Worm (Caenorhabditis elegans) whole organism, L4 larva: ENCODE measurements around the gene mmaa-1.

ENCODE experiments used
- D1046.2 ChIP-seq: fragments of 200-800 bp; sonication (Bioruptor generic); IDR thresholded peaks from 2 replicates; pipeline ENCODE4 v1.3.6; 2022; ENCODE audit warnings: missing genetic modification characterization, missing compliant biosample characterization
- F49E8.2 ChIP-seq: sonication (generic microtip); optimal IDR thresholded peaks from 2 replicates; lab custom pipeline; 2016; ENCODE audit warnings: missing compliant biosample characterization, mild to moderate bottlenecking, missing genetic modification characterization, borderline replicate concordance
- T20F7.1 ChIP-seq: fragments of 200-800 bp; sonication (Bioruptor generic); optimal IDR thresholded peaks from 2 replicates; lab custom pipeline; 2018; ENCODE audit warnings: mild to moderate bottlenecking, missing genetic modification characterization, missing compliant biosample characterization
- T26A8.4 ChIP-seq: fragments of 200-800 bp; sonication (Bioruptor generic); IDR thresholded peaks from 2 replicates; pipeline ENCODE4 v1.3.6; 2022; ENCODE audit warnings: missing genetic modification characterization, missing compliant biosample characterization
- Y105C5A.15 ChIP-seq: fragments of 200-800 bp; sonication (Bioruptor generic); IDR thresholded peaks from 2 replicates; pipeline ENCODE4 v1.3.6; 2022; ENCODE audit warnings: missing genetic modification characterization, missing compliant biosample characterization
- aha-1 ChIP-seq: fragments of 150-350 bp; peaks from one replicate; lab custom pipeline; 2014; ENCODE audit warnings: missing biosample characterization, missing genetic modification characterization
- ama-1 ChIP-seq: fragments of 150-350 bp; optimal IDR thresholded peaks from 2 replicates; lab custom pipeline; 2014; ENCODE audit warnings: inconsistent platforms, mixed read lengths
- ceh-20 ChIP-seq: fragments of 200-800 bp; sonication (Bioruptor generic); IDR thresholded peaks from 2 replicates; pipeline ENCODE4 v1.3.6; 2022; ENCODE audit warnings: missing genetic modification reagents, missing genetic modification characterization, missing compliant biosample characterization
- ceh-82 ChIP-seq: sonication (generic microtip); optimal IDR thresholded peaks from 2 replicates; lab custom pipeline; 2017; ENCODE audit warnings: missing biosample characterization, missing genetic modification characterization
- ces-1 ChIP-seq: fragments of 150-350 bp; sonication (generic microtip); optimal IDR thresholded peaks from 4 replicates; lab custom pipeline; 2014; ENCODE audit warnings: missing biosample characterization, missing genetic modification reagents, missing genetic modification characterization
- daf-16 ChIP-seq, 3 experiments: sonication (generic microtip); optimal IDR thresholded peaks; 2 replicates each; lab custom pipeline; 2016 to 2017; ENCODE audit warnings: missing genetic modification characterization in 3 of 3, missing genetic modification reagents in 3 of 3, mild to moderate bottlenecking in 2 of 3, missing compliant biosample characterization in 2 of 3, missing biosample characterization in 1 of 3, moderate library complexity in 1 of 3
- dpl-1 ChIP-seq: fragments of 150-350 bp; optimal IDR thresholded peaks from 2 replicates; lab custom pipeline; 2014; ENCODE audit warnings: missing biosample characterization, missing genetic modification reagents, missing genetic modification characterization
- duxl-1 ChIP-seq: sonication (generic microtip); optimal IDR thresholded peaks from 2 replicates; lab custom pipeline; 2016; ENCODE audit warnings: mild to moderate bottlenecking, missing genetic modification characterization, moderate library complexity, missing compliant biosample characterization; ENCODE audit not compliant: poor library complexity
- egl-43 ChIP-seq: fragments of 200-800 bp; sonication (Bioruptor generic); IDR thresholded peaks from 2 replicates; pipeline ENCODE4 v1.3.6; 2022; ENCODE audit warnings: missing genetic modification reagents, missing genetic modification characterization, missing compliant biosample characterization
- fkh-10 ChIP-seq: fragments of 150-350 bp; optimal IDR thresholded peaks from 2 replicates; lab custom pipeline; 2014; ENCODE audit warnings: missing biosample characterization, missing genetic modification reagents, missing genetic modification characterization
- fos-1 ChIP-seq: fragments of 150-350 bp; optimal IDR thresholded peaks from 2 replicates; lab custom pipeline; 2014; ENCODE audit warnings: missing biosample characterization, missing genetic modification characterization
- hif-1 ChIP-seq, 2 experiments: sonication (generic microtip); optimal IDR thresholded peaks; 2 replicates each; lab custom pipeline; 2016 to 2017; ENCODE audit warnings: missing compliant biosample characterization in 2 of 2, missing genetic modification characterization in 2 of 2, missing genetic modification reagents in 2 of 2, missing genotype in 2 of 2, mild to moderate bottlenecking in 1 of 2
- hlh-30 ChIP-seq: sonication (generic microtip); optimal IDR thresholded peaks from 2 replicates; lab custom pipeline; 2017; ENCODE audit warnings: antibody characterized with exemption, mild to moderate bottlenecking, missing genetic modification characterization, missing compliant biosample characterization; ENCODE audit not compliant: insufficient read depth
- hmg-1.1 ChIP-seq: fragments of 200-800 bp; sonication (Bioruptor generic); IDR thresholded peaks from 2 replicates; pipeline ENCODE4 v1.3.6; 2022; ENCODE audit warnings: missing genetic modification reagents, missing genetic modification characterization, missing compliant biosample characterization
- lin-1 ChIP-seq: fragments of 200-800 bp; sonication (Bioruptor generic); IDR thresholded peaks from 2 replicates; pipeline ENCODE4 v1.3.6; 2022; ENCODE audit warnings: missing genetic modification reagents, missing genetic modification characterization, missing compliant biosample characterization
- lin-13 ChIP-seq: fragments of 150-350 bp; optimal IDR thresholded peaks from 2 replicates; lab custom pipeline; 2014; ENCODE audit warnings: missing biosample characterization, missing genetic modification reagents, missing genetic modification characterization
- lin-15B ChIP-seq: fragments of 150-350 bp; sonication (generic microtip); optimal IDR thresholded peaks from 3 replicates; lab custom pipeline; 2014; ENCODE audit warnings: missing biosample characterization, missing genetic modification characterization
- lin-38 ChIP-seq: fragments of 200-800 bp; sonication (Bioruptor generic); IDR thresholded peaks from 2 replicates; pipeline ENCODE4 v1.3.6; 2022; ENCODE audit warnings: missing genetic modification reagents, missing genetic modification characterization, missing compliant biosample characterization
- lsy-2 ChIP-seq, 2 experiments: fragments of 150-350 bp in 1 of 2; sonication (generic microtip) in 1 of 2; optimal IDR thresholded peaks; 2 replicates each; lab custom pipeline; 2014 to 2017; ENCODE audit warnings: missing biosample characterization in 2 of 2, missing genetic modification characterization in 2 of 2
- mdl-1 ChIP-seq, 2 experiments: fragments of 150-350 bp in 1 of 2; sonication (generic microtip) in 1 of 2; optimal IDR thresholded peaks; 2 replicates each; lab custom pipeline; 2014 to 2017; ENCODE audit warnings: missing biosample characterization in 2 of 2, missing genetic modification characterization in 2 of 2
- mdt-29 ChIP-seq: fragments of 200-800 bp; sonication (Bioruptor generic); IDR thresholded peaks from 2 replicates; pipeline ENCODE4 v1.3.6; 2022; ENCODE audit warnings: missing genetic modification reagents, missing genetic modification characterization, missing compliant biosample characterization
- mep-1 ChIP-seq: fragments of 150-350 bp; sonication (generic microtip); optimal IDR thresholded peaks from 3 replicates; lab custom pipeline; 2014; ENCODE audit warnings: missing biosample characterization, missing genetic modification characterization
- mes-2 ChIP-seq: sonication (generic microtip); optimal IDR thresholded peaks from 2 replicates; lab custom pipeline; 2016; ENCODE audit warnings: missing genotype, mild to moderate bottlenecking, missing genetic modification characterization, missing compliant biosample characterization; ENCODE audit not compliant: poor library complexity, severe bottlenecking
- mxl-3 ChIP-seq: fragments of 200-800 bp; sonication (Bioruptor generic); optimal IDR thresholded peaks from 2 replicates; lab custom pipeline; 2018; ENCODE audit warnings: mild to moderate bottlenecking, missing genetic modification characterization, missing compliant biosample characterization
- nhr-10 ChIP-seq: fragments of 150-350 bp; optimal IDR thresholded peaks from 2 replicates; lab custom pipeline; 2014; ENCODE audit warnings: missing biosample characterization, missing genetic modification characterization
- nhr-11 ChIP-seq: fragments of 150-350 bp; optimal IDR thresholded peaks from 2 replicates; lab custom pipeline; 2014; ENCODE audit warnings: missing biosample characterization, missing genetic modification characterization
- nhr-42 ChIP-seq: fragments of 200-800 bp; sonication (Bioruptor generic); IDR thresholded peaks from 2 replicates; pipeline ENCODE4 v1.3.6; 2022; ENCODE audit warnings: missing genetic modification characterization, missing compliant biosample characterization
- nhr-48 ChIP-seq: sonication (generic microtip); optimal IDR thresholded peaks from 2 replicates; lab custom pipeline; 2016; ENCODE audit warnings: mild to moderate bottlenecking, missing genetic modification characterization, missing compliant biosample characterization
- nhr-76 ChIP-seq: fragments of 150-350 bp; optimal IDR thresholded peaks from 2 replicates; lab custom pipeline; 2014; ENCODE audit warnings: missing biosample characterization, missing genetic modification characterization
- nhr-77 ChIP-seq: fragments of 150-350 bp; optimal IDR thresholded peaks from 2 replicates; lab custom pipeline; 2014; ENCODE audit warnings: missing biosample characterization, missing genetic modification characterization
- pha-4 ChIP-seq, 2 experiments: fragments of 150-350 bp in 1 of 2; fragments of 200-800 bp in 1 of 2; sonication (Bioruptor generic) in 1 of 2; IDR thresholded peaks in 1 of 2; optimal IDR thresholded peaks in 1 of 2; 2 replicates each; pipeline versions ENCODE4 v1.3.6 to Lab custom; 2014 to 2022; ENCODE audit warnings: missing genetic modification characterization in 2 of 2, missing genetic modification reagents in 2 of 2, missing biosample characterization in 1 of 2, missing compliant biosample characterization in 1 of 2
- pqm-1 ChIP-seq: sonication (generic microtip); optimal IDR thresholded peaks from 2 replicates; lab custom pipeline; 2017; ENCODE audit warnings: missing biosample characterization, missing genetic modification characterization
- rbr-2 ChIP-seq: sonication (generic microtip); optimal IDR thresholded peaks from 2 replicates; lab custom pipeline; 2016; ENCODE audit warnings: missing genotype, missing genetic modification characterization, missing compliant biosample characterization
- skn-1 ChIP-seq: fragments of 150-350 bp; optimal IDR thresholded peaks from 2 replicates; lab custom pipeline; 2014; ENCODE audit warnings: missing biosample characterization, missing genetic modification characterization
- spr-3 ChIP-seq: fragments of 200-800 bp; sonication (Bioruptor generic); optimal IDR thresholded peaks from 2 replicates; lab custom pipeline; 2018; ENCODE audit warnings: mild to moderate bottlenecking, missing genetic modification characterization, missing compliant biosample characterization
- tag-97 ChIP-seq: fragments of 200-800 bp; sonication (Bioruptor generic); IDR thresholded peaks from 2 replicates; pipeline ENCODE4 v1.3.6; 2022; ENCODE audit warnings: missing genetic modification characterization, missing compliant biosample characterization
- tra-1 ChIP-seq: fragments of 200-800 bp; sonication (Bioruptor generic); IDR thresholded peaks from 2 replicates; pipeline ENCODE4 v1.3.6; 2022; ENCODE audit warnings: missing genetic modification reagents, missing genetic modification characterization, missing compliant biosample characterization
- unc-130 ChIP-seq: sonication (generic microtip); optimal IDR thresholded peaks from 2 replicates; lab custom pipeline; 2016; ENCODE audit warnings: missing genetic modification reagents, missing genetic modification characterization, missing compliant biosample characterization
- vab-7 ChIP-seq: fragments of 200-800 bp; sonication (Bioruptor generic); IDR thresholded peaks from 2 replicates; pipeline ENCODE4 v1.3.6; 2022; ENCODE audit warnings: missing genetic modification reagents, missing genetic modification characterization, missing compliant biosample characterization
- ztf-11 ChIP-seq: fragments of 150-350 bp; optimal IDR thresholded peaks from 2 replicates; lab custom pipeline; 2014; ENCODE audit warnings: missing biosample characterization, missing genetic modification characterization

mmaa-1 gene

DNA sequence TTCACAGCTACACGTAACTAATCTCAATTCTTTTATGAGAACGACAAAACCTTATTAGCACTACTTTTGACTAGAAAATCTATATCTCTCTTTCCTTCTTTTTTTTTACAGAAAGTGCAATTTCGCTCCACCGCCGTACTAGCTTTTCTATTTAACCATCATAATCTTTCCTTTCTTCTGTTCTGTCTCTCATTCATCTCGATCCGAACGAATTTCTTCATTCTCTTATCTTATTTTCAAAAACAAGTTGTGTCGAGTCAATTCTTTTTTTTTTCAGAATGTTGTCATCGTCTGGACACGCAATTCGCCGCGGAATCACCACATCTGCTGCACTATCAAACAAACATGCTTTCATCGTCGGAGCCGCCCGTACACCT, 27.4 kb downstream of the mmaa-1 start, which contains the start of gene kat-1:
Gene kat-1 (plus strand): TSS at position 278 of the 377 bp plus-strand sequence.
- TF ChIP-seq spr-3 (GFP tag; lab: Kevin White, UChicago) = no peak

DNA sequence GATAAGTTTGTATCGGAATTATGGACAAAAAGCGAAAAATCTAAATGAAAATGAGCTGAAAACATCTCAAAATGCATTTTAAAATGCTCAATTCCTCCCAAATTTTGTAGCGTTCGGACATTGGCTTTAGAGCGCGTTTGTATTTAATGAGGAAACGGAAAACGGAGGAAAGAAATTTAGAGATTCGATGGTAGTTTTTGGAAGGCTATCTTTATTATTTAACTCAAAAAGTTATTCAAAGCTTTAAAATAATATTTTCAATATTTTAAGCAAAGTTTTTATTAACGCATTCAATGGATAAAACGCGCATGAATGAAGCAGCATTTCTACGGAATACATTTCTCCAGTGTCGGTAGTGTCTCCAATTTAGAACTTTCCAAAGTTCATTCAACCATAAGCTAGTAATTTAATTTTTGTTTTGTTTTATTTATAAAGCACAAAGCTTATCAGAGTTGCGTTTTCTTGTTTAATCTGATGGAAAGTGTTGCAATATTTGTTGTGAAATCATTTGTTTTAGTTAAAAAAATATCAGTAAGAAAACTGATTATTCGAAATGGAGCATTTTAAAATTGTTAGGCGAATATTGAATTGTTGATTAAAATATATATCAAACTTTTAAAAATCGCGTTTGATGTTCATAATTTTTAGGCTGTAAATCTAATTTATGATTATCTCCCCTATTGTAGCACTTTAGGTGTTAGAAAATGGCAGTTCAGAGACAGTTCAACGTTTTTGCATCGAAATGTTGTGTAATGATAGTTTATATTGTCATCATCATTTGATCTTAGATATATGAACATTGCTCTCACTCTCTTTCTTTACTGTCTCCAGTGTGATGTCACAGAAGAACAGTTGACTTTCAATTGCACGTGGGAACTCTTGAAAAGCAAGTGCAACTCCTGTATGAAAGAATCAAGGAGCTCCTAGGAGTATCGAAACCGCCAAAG, 28.1 kb downstream of the mmaa-1 start:
- TF ChIP-seq vab-7 (GFP tag; lab: Robert Waterston, UW) = peak; percentile 32; the same call in 1 of the 2 replicates
- peak; percentile 68; the same call in 1 of the 2 replicates for TF ChIP-seq lin-1 (GFP tag; lab: Robert Waterston, UW)
- peak; percentile 32 for TF ChIP-seq nhr-48 (tag; lab: Kevin White, UChicago)
- TF ChIP-seq lsy-2 (tag; optimal IDR thresholded peaks at IDR 0.05; lab: Kevin White, UChicago) = peak; percentile 21 to 81
- no peak for TF ChIP-seq ceh-82 (tag; lab: Kevin White, UChicago)
- peak; percentile 53; the same call in 1 of the 2 replicates for TF ChIP-seq mdt-29 (GFP tag; lab: Robert Waterston, UW)
- no peak for TF ChIP-seq nhr-76 (tag; lab: Kevin White, UChicago)
- no peak for TF ChIP-seq fos-1
- TF ChIP-seq lin-13 (GFP tag; lab: Kevin White, UChicago) = peak; percentile 21
- TF ChIP-seq nhr-77 (tag; lab: Kevin White, UChicago) = peak; percentile 38
- TF ChIP-seq Y105C5A.15 (GFP tag; lab: Robert Waterston, UW) = no peak
- peak; percentile 69; the same call in 1 of the 2 replicates for TF ChIP-seq tra-1 (GFP tag; lab: Robert Waterston, UW)
- TF ChIP-seq aha-1 (tag; lab: Kevin White, UChicago) = no peak
- peak; percentile 57 for TF ChIP-seq mep-1
- TF ChIP-seq T20F7.1 = peak; percentile 72
- TF ChIP-seq lin-15B = no peak
- TF ChIP-seq pqm-1 (tag; lab: Kevin White, UChicago) = no peak
- TF ChIP-seq hlh-30 = peak; percentile 73
- 0 out of 2 replicates have a peak, but pooled peaks have one; percentile 23 for TF ChIP-seq hmg-1.1 (GFP tag; lab: Robert Waterston, UW)
- TF ChIP-seq nhr-10 (tag; lab: Kevin White, UChicago) = peak; percentile 75
- TF ChIP-seq dpl-1 (GFP tag; lab: Kevin White, UChicago) = peak; percentile 59
- no peak for TF ChIP-seq ztf-11 (tag; lab: Kevin White, UChicago)
- no peak for TF ChIP-seq daf-16 (GFP tag; optimal IDR thresholded peaks at IDR 0.05; lab: Kevin White, UChicago)
- TF ChIP-seq daf-16 (tag; optimal IDR thresholded peaks at IDR 0.05; lab: Kevin White, UChicago) = peak; percentile 59
- TF ChIP-seq egl-43 (GFP tag; lab: Robert Waterston, UW) = no peak
- TF ChIP-seq tag-97 (GFP tag; lab: Robert Waterston, UW) = no peak
- TF ChIP-seq nhr-11 = peak; percentile 98
- TF ChIP-seq ama-1 = no peak
- TF ChIP-seq unc-130 = peak; percentile 11
- TF ChIP-seq hif-1 (tag; optimal IDR thresholded peaks at IDR 0.05; lab: Kevin White, UChicago) = peak in 1 of 2 experiments; percentile 72
- peak; percentile 15 for TF ChIP-seq fkh-10 (GFP tag; lab: Kevin White, UChicago)
- no peak for TF ChIP-seq T26A8.4 (GFP tag; lab: Robert Waterston, UW)
- peak; percentile 56 for TF ChIP-seq rbr-2
- TF ChIP-seq mdl-1 (tag; optimal IDR thresholded peaks at IDR 0.05; lab: Kevin White, UChicago) = peak in 1 of 2 experiments; percentile 47
- TF ChIP-seq ces-1 (GFP tag; lab: Kevin White, UChicago) = no peak
- peak; percentile 77 for TF ChIP-seq mes-2 (tag; lab: Kevin White, UChicago)
- TF ChIP-seq D1046.2 (GFP tag; lab: Robert Waterston, UW) = no peak
- TF ChIP-seq F49E8.2 = no peak
- TF ChIP-seq duxl-1 (tag; lab: Kevin White, UChicago) = no peak
- TF ChIP-seq nhr-42 (GFP tag; lab: Robert Waterston, UW) = no peak
- TF ChIP-seq ceh-20 (GFP tag; lab: Robert Waterston, UW) = peak; percentile 53; the same call in 1 of the 2 replicates
- TF ChIP-seq lin-38 (GFP tag; lab: Robert Waterston, UW) = peak; percentile 89
- no peak for TF ChIP-seq spr-3 (GFP tag; lab: Kevin White, UChicago)
- no peak for TF ChIP-seq skn-1 (tag; lab: Kevin White, UChicago)
- no peak for TF ChIP-seq pha-4 (GFP tag; IDR thresholded peaks at IDR 0.05; lab: Robert Waterston, UW)
- TF ChIP-seq pha-4 (tag; optimal IDR thresholded peaks at IDR 0.05; lab: Kevin White, UChicago) = peak; percentile 35
- peak; percentile 43 for TF ChIP-seq mxl-3 (GFP tag; lab: Kevin White, UChicago)
